Fruit fly (Drosophila melanogaster) whole organism, embryonic: ENCODE measurements around the gene bsf.

Experiments
- CG17328 ChIP-seq: fragments of 200-800 bp; sonication (Bioruptor generic); IDR thresholded peaks from 2 replicates; pipeline ENCODE4 v1.3.6; 2022; ENCODE audit warnings: missing biosample characterization, missing genetic modification characterization
- psq ChIP-seq: fragments of 200-800 bp; sonication (Bioruptor generic); optimal IDR thresholded peaks from 2 replicates; lab custom pipeline; 2017; ENCODE audit warnings: missing biosample characterization, missing genetic modification characterization

DNA sequence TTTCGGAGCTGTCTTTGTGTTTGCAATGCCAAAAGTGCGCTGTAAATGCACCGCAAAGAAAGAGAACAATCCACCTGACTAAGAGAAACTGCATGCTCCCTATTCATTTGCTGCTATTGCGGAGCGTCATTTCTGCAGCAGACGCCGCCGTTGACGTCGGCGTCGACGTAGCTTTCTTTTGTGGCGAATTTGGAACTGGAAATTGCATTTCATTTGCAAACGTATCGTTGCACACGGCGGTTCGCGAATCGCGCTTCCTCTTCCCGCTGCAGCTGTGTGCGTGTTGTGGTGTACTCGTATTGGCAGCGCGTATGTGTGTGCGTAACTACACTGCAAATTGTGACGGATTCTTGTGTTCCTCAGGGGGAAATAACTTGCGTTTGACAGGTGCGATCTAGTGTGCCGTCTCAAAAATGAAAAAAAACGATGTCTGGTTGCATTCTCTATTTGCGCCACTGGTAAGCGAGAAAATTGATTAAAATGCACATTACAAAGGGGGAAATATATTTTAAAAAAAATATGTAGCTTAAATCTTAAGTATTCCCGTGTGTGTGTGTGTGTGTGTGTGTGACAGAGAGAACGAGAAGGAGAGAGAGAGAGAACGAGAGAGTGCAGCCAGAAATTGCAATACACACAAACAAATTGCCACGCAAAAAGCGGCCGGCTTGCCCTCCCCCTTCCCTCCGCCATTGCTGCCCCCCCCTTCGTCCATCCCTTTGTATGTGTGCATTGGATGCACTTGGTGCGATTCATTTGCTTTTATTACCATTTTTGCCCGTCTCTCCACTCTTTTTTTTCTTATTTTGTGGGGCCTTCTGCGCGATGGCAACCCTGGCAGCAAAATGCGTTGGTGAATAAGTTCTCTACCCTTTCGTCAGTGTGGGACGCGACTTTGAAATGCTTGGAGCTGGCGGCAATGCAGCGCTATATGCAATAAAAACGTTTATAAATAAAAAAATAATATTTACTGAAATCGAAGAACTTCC is 1.4 kb upstream of the bsf start:
- TF ChIP-seq CG17328 (GFP tag; lab: Robert Waterston, UW), result no peak
- TF ChIP-seq psq, result no peak
